Worm (Caenorhabditis elegans) whole organism, young adult: Measurements from ENCODE around the gene ntl-9.

Source experiments
- B0336.3 ChIP-seq: fragments of 200-800 bp; sonication (Bioruptor generic); IDR thresholded peaks from 2 replicates; pipeline ENCODE4 v1.3.6; 2022; ENCODE audit warnings: missing genetic modification characterization, missing compliant biosample characterization
- C06A6.2 ChIP-seq: fragments of 200-800 bp; sonication (Bioruptor generic); conservative IDR thresholded peaks from 2 replicates; pipeline ENCODE4 v1.3.6; 2022; ENCODE audit warnings: missing genetic modification characterization, missing compliant biosample characterization
- C17E4.6 ChIP-seq: fragments of 200-800 bp; sonication (Bioruptor generic); IDR thresholded peaks from 2 replicates; pipeline ENCODE4 v1.3.6; 2022; ENCODE audit warnings: missing genetic modification reagents, missing genetic modification characterization, missing compliant biosample characterization
- F57A8.1 ChIP-seq: fragments of 200-800 bp; sonication (Bioruptor generic); optimal IDR thresholded peaks from 2 replicates; lab custom pipeline; 2018; ENCODE audit warnings: mild to moderate bottlenecking, missing genetic modification characterization, moderate library complexity, missing compliant biosample characterization
- K12H6.12 ChIP-seq: fragments of 200-800 bp; sonication (Bioruptor generic); optimal IDR thresholded peaks from 2 replicates; lab custom pipeline; 2018; ENCODE audit warnings: mild to moderate bottlenecking, missing genetic modification characterization, missing compliant biosample characterization
- Y53G8AR.9 ChIP-seq: fragments of 200-800 bp; sonication (Bioruptor generic); conservative IDR thresholded peaks from 2 replicates; pipeline ENCODE4 v1.3.6; 2022; ENCODE audit warnings: missing genetic modification reagents, missing genetic modification characterization, missing compliant biosample characterization
- Y79H2A.3 ChIP-seq: fragments of 200-800 bp; sonication (Bioruptor generic); conservative IDR thresholded peaks from 2 replicates; pipeline ENCODE4 v1.3.6; 2022; ENCODE audit warnings: missing genetic modification reagents, missing genetic modification characterization, missing compliant biosample characterization
- akir-1 ChIP-seq: fragments of 200-800 bp; sonication (Bioruptor generic); optimal IDR thresholded peaks from 2 replicates; lab custom pipeline; 2018; ENCODE audit warnings: mild to moderate bottlenecking, missing genetic modification characterization, moderate library complexity, missing compliant biosample characterization
- aptf-2 ChIP-seq: fragments of 200-800 bp; sonication (Bioruptor generic); conservative IDR thresholded peaks from 2 replicates; pipeline ENCODE4 v1.3.6; 2022; ENCODE audit warnings: missing genetic modification reagents, missing genetic modification characterization, missing compliant biosample characterization
- aptf-3 ChIP-seq: fragments of 200-800 bp; sonication (Bioruptor generic); IDR thresholded peaks from 2 replicates; pipeline ENCODE4 v1.3.6; 2022; ENCODE audit warnings: missing genetic modification characterization, missing compliant biosample characterization
- atf-7 ChIP-seq: sonication (generic microtip); optimal IDR thresholded peaks from 2 replicates; lab custom pipeline; 2017; ENCODE audit warnings: mild to moderate bottlenecking, missing genetic modification characterization, missing compliant biosample characterization
- cebp-1 ChIP-seq, 2 experiments: fragments of 200-800 bp in 1 of 2; sonication (Bioruptor generic) in 1 of 2; sonication (generic microtip) in 1 of 2; IDR thresholded peaks in 1 of 2; optimal IDR thresholded peaks in 1 of 2; 2 replicates each; pipeline versions ENCODE4 v1.3.6 to Lab custom; 2017 to 2022; ENCODE audit warnings: missing compliant biosample characterization in 2 of 2, missing genetic modification characterization in 2 of 2, mild to moderate bottlenecking in 1 of 2, missing genetic modification reagents in 1 of 2, moderate library complexity in 1 of 2
- cebp-2 ChIP-seq: fragments of 200-800 bp; sonication (Bioruptor generic); IDR thresholded peaks from 2 replicates; pipeline ENCODE4 v1.3.6; 2022; ENCODE audit warnings: missing genetic modification characterization, missing compliant biosample characterization
- ceh-91 ChIP-seq: fragments of 200-800 bp; sonication (Bioruptor generic); IDR thresholded peaks from 2 replicates; pipeline ENCODE4 v1.3.6; 2022; ENCODE audit warnings: missing genetic modification reagents, missing genetic modification characterization, missing compliant biosample characterization
- chd-7 ChIP-seq: sonication (generic microtip); optimal IDR thresholded peaks from 2 replicates; lab custom pipeline; 2016; ENCODE audit warnings: mild to moderate bottlenecking, missing genetic modification characterization, moderate library complexity, missing compliant biosample characterization
- efl-1 ChIP-seq: fragments of 150-350 bp; optimal IDR thresholded peaks from 2 replicates; lab custom pipeline; 2014; ENCODE audit warnings: missing biosample characterization, missing genetic modification reagents, missing genetic modification characterization
- egl-18 ChIP-seq: fragments of 200-800 bp; sonication (Bioruptor generic); IDR thresholded peaks from 2 replicates; pipeline ENCODE4 v1.3.6; 2022; ENCODE audit warnings: missing genetic modification reagents, missing genetic modification characterization, missing compliant biosample characterization
- ekl-4 ChIP-seq: fragments of 200-800 bp; sonication (Bioruptor generic); IDR thresholded peaks from 2 replicates; pipeline ENCODE4 v1.3.6; 2022; ENCODE audit warnings: missing genetic modification reagents, missing genetic modification characterization, missing compliant biosample characterization
- fkh-3 ChIP-seq: sonication (generic microtip); optimal IDR thresholded peaks from 2 replicates; lab custom pipeline; 2016; ENCODE audit warnings: mild to moderate bottlenecking, missing genetic modification characterization, missing compliant biosample characterization
- gei-17 ChIP-seq: fragments of 200-800 bp; sonication (Bioruptor generic); optimal IDR thresholded peaks from 2 replicates; lab custom pipeline; 2018; ENCODE audit warnings: mild to moderate bottlenecking, missing genetic modification characterization, missing compliant biosample characterization
- hlh-26 ChIP-seq: fragments of 200-800 bp; sonication (Bioruptor generic); conservative IDR thresholded peaks from 2 replicates; pipeline ENCODE4 v1.3.6; 2022; ENCODE audit warnings: missing genetic modification reagents, missing genetic modification characterization, missing compliant biosample characterization
- hmg-20 ChIP-seq: fragments of 200-800 bp; sonication (Bioruptor generic); IDR thresholded peaks from 2 replicates; pipeline ENCODE4 v1.3.6; 2022; ENCODE audit warnings: missing genetic modification reagents, missing genetic modification characterization, missing compliant biosample characterization
- lag-1 ChIP-seq: fragments of 200-800 bp; sonication (Bioruptor generic); IDR thresholded peaks from 2 replicates; pipeline ENCODE4 v1.3.6; 2022; ENCODE audit warnings: missing genetic modification reagents, missing genetic modification characterization, missing compliant biosample characterization
- lin-26 ChIP-seq: fragments of 200-800 bp; sonication (Bioruptor generic); IDR thresholded peaks from 2 replicates; pipeline ENCODE4 v1.3.6; 2022; ENCODE audit warnings: missing genetic modification reagents, missing genetic modification characterization, missing compliant biosample characterization
- lin-35 ChIP-seq, 3 experiments: fragments of 150-350 bp in 2 of 3; sonication (generic microtip) in 1 of 3; optimal IDR thresholded peaks; 2 replicates each; lab custom pipeline; 2014 to 2018; ENCODE audit warnings: missing biosample characterization in 3 of 3, missing genetic modification characterization in 3 of 3, missing genetic modification reagents in 3 of 3
- lin-40 ChIP-seq: sonication (generic microtip); optimal IDR thresholded peaks from 2 replicates; lab custom pipeline; 2016; ENCODE audit warnings: missing genetic modification characterization, mild to moderate bottlenecking, missing compliant biosample characterization, missing genotype, missing genetic modification reagents
- madf-6 ChIP-seq: fragments of 200-800 bp; sonication (Bioruptor generic); IDR thresholded peaks from 2 replicates; pipeline ENCODE4 v1.3.6; 2022; ENCODE audit warnings: missing genetic modification reagents, missing genetic modification characterization, missing compliant biosample characterization
- madf-8 ChIP-seq: fragments of 200-800 bp; sonication (Bioruptor generic); conservative IDR thresholded peaks from 2 replicates; pipeline ENCODE4 v1.3.6; 2022; ENCODE audit warnings: missing genetic modification reagents, missing genetic modification characterization, missing compliant biosample characterization
- mel-28 ChIP-seq: sonication (generic microtip); optimal IDR thresholded peaks from 2 replicates; lab custom pipeline; 2016; ENCODE audit warnings: borderline replicate concordance, mild to moderate bottlenecking, missing genetic modification characterization, missing compliant biosample characterization
- nhr-120 ChIP-seq: fragments of 200-800 bp; sonication (Bioruptor generic); IDR thresholded peaks from 2 replicates; pipeline ENCODE4 v1.3.6; 2022; ENCODE audit warnings: missing genetic modification characterization, missing compliant biosample characterization
- nhr-80 ChIP-seq: sonication (generic microtip); optimal IDR thresholded peaks from 2 replicates; lab custom pipeline; 2016; ENCODE audit warnings: missing genetic modification characterization, missing compliant biosample characterization
- nhr-90 ChIP-seq: sonication (generic microtip); optimal IDR thresholded peaks from 2 replicates; lab custom pipeline; 2016; ENCODE audit warnings: missing genotype, mild to moderate bottlenecking, missing genetic modification characterization, missing compliant biosample characterization
- rec-8 ChIP-seq, 2 experiments: sonication (generic microtip); optimal IDR thresholded peaks; 2 replicates each; lab custom pipeline; 2016; ENCODE audit warnings: mild to moderate bottlenecking in 2 of 2, missing genetic modification characterization in 2 of 2, missing genetic modification reagents in 2 of 2, missing genotype in 2 of 2, missing biosample characterization in 1 of 2, missing compliant biosample characterization in 1 of 2, moderate library complexity in 1 of 2
- sea-2 ChIP-seq: fragments of 200-800 bp; sonication (Bioruptor generic); IDR thresholded peaks from 2 replicates; pipeline ENCODE4 v1.3.6; 2022; ENCODE audit warnings: missing genetic modification characterization, missing compliant biosample characterization
- snpc-1.3 ChIP-seq: sonication (generic microtip); optimal IDR thresholded peaks from 2 replicates; lab custom pipeline; 2017; ENCODE audit warnings: missing genetic modification characterization, mild to moderate bottlenecking, missing compliant biosample characterization, antibody characterized with exemption, moderate library complexity, missing genotype, missing genetic modification reagents; ENCODE audit not compliant: insufficient read depth
- tlf-1 ChIP-seq: fragments of 200-800 bp; sonication (Bioruptor generic); optimal IDR thresholded peaks from 2 replicates; lab custom pipeline; 2018; ENCODE audit warnings: mild to moderate bottlenecking, missing genetic modification characterization, missing compliant biosample characterization
- unc-130 ChIP-seq: sonication (generic microtip); optimal IDR thresholded peaks from 2 replicates; lab custom pipeline; 2016; ENCODE audit warnings: missing genetic modification reagents, missing genetic modification characterization, missing compliant biosample characterization
- unc-62 ChIP-seq: fragments of 150-350 bp; optimal IDR thresholded peaks from 2 replicates; lab custom pipeline; 2014; ENCODE audit warnings: missing biosample characterization, missing genetic modification reagents, missing genetic modification characterization
- zfh-2 ChIP-seq: fragments of 200-800 bp; sonication (Bioruptor generic); conservative IDR thresholded peaks from 2 replicates; pipeline ENCODE4 v1.3.6; 2022; ENCODE audit warnings: missing genetic modification reagents, missing genetic modification characterization, missing compliant biosample characterization
- zim-3 ChIP-seq: sonication (generic microtip); optimal IDR thresholded peaks from 2 replicates; lab custom pipeline; 2017; ENCODE audit warnings: mild to moderate bottlenecking, missing genetic modification characterization, moderate library complexity, missing compliant biosample characterization
- ztf-18 ChIP-seq: sonication (generic microtip); optimal IDR thresholded peaks from 2 replicates; lab custom pipeline; 2016; ENCODE audit warnings: missing genotype, mild to moderate bottlenecking, missing genetic modification characterization, missing compliant biosample characterization
- ztf-25 ChIP-seq: fragments of 200-800 bp; sonication (Bioruptor generic); IDR thresholded peaks from 2 replicates; pipeline ENCODE4 v1.3.6; 2022; ENCODE audit warnings: missing genetic modification reagents, missing genetic modification characterization, missing compliant biosample characterization

ntl-9 gene

DNA sequence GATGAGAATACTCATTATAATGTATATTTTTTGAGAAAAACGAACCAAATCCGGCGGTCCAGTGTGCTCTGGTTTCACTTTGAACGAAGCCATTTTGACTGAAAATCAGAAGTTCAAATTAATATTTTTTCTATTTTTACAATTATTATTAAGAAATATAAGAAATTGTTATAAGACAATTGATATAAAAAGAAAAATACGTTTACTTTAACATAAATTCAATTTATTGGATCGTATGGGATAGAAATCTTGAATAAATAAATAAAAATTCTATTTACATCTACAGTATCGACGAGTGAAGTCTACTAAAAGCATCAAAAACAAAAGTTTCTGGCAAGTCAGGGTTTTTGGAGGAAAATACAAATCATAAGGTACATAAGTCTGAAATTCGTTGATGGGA lies 15.9 kb downstream of the ntl-9 start, which contains the start of gene C27F2.4:
TSS of gene C27F2.4 (minus strand) at position 101 of the 400 bp plus-strand sequence.
- TF ChIP-seq C06A6.2: no peak
- TF ChIP-seq Y79H2A.3: no peak
- no peak for TF ChIP-seq C17E4.6
- TF ChIP-seq aptf-3: no peak
- TF ChIP-seq efl-1: no peak

DNA sequence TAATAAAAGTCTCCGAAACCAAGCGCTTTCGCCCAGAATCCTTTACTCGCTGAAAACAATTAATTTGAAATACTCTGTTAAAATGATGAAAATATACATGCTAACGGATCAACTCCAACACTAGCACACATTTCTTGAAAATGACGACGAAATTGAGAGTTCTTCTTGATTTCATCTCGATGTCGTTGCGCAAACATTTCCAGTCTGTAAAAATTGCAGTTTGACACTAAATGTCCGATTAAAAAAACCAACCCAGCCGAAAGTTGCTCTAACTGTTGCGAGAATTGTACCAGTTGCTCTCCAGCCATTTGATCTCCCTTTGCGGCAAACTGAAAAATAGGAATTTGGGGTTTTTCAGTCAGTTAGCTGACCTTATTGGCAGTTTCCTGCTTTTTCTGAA lies 17.0 kb downstream of the ntl-9 start:
- TF ChIP-seq ztf-18 (tag; lab: Kevin White, UChicago) (peak; percentile 9), ztf-25 (GFP tag; lab: Robert Waterston, UW) (no peak), nhr-80 (tag; lab: Kevin White, UChicago) (no peak), madf-6 (GFP tag; lab: Robert Waterston, UW) (peak; percentile 34; the same call in 1 of the 2 replicates), ekl-4 (GFP tag; lab: Robert Waterston, UW) (0 out of 2 replicates have a peak, but pooled peaks have one; percentile 18), cebp-1 (GFP tag; IDR thresholded peaks at IDR 0.05; lab: Robert Waterston, UW) (no peak), cebp-1 (tag; optimal IDR thresholded peaks at IDR 0.05; lab: Kevin White, UChicago) (no peak), lin-26 (GFP tag; lab: Robert Waterston, UW) (peak; percentile 38; the same call in 1 of the 2 replicates), zim-3 (tag; lab: Kevin White, UChicago) (no peak)

DNA sequence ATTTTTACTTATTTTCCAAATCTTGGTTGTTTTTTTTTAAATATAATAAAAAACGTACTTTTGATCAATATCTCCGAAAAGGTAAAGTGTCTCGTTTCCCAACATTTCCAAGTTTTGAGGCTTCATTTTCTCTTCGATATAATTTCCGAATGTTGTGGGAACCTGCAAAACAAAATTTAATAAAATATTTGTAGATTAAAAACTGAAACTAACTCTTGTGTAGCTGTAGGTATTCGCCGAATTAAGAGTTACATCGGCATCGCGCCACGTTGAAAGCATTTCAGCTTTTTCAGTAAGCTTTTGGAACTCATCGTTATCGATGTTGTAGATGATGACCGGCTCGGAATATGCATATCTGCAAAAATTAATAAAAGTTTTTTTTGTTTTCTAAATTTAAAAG lies 18.1 kb downstream of the ntl-9 start, which contains the start of gene vps-22:
TSS of gene vps-22 (minus strand) at position 101 of the 400 bp plus-strand sequence.
- TF ChIP-seq unc-130 (no peak), snpc-1.3 (no peak)

DNA sequence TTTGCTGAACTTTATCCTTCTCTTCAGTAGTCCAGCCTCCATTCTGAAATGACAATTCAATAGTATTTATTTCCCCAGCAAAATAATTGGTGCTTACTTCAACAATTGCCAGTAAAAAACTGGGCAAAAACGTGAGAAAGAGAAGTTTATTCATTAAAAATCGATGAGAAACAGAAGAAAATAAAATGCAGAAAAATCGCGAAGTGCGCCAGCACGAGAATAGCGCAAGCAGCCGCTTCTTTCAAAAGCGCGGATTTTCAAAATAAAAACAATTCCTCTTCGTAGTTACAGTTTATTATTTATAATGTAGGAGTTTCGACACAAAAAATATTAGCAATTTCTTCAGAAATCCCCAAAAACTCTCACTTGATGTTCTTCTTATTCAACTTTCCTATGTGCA lies 18.6 kb downstream of the ntl-9 start, which contains the start of gene C27F2.9:
TSS of gene C27F2.9 (minus strand) at position 159 of the 400 bp plus-strand sequence.
- peak; percentile 95 for TF ChIP-seq Y53G8AR.9
- TF ChIP-seq unc-62: no peak
- TF ChIP-seq atf-7 (tag; lab: Kevin White, UChicago): no peak
- no peak for TF ChIP-seq fkh-3 (tag; lab: Kevin White, UChicago)
- TF ChIP-seq nhr-80 (tag; lab: Kevin White, UChicago): peak; percentile 52
- TF ChIP-seq nhr-90 (tag; lab: Kevin White, UChicago): no peak
- peak; percentile 61; the same call in 1 of the 2 replicates for TF ChIP-seq ceh-91 (GFP tag; lab: Robert Waterston, UW)
- TF ChIP-seq ekl-4 (GFP tag; lab: Robert Waterston, UW): no peak
- no peak for TF ChIP-seq hlh-26 (GFP tag; lab: Robert Waterston, UW)
- TF ChIP-seq tlf-1: peak; percentile 83
- no peak for TF ChIP-seq F57A8.1 (GFP tag; lab: Kevin White, UChicago)
- peak; percentile 54 for TF ChIP-seq K12H6.12
- TF ChIP-seq mel-28 (tag; lab: Kevin White, UChicago): no peak
- no peak for TF ChIP-seq zfh-2 (GFP tag; lab: Robert Waterston, UW)
- TF ChIP-seq chd-7 (tag; lab: Kevin White, UChicago): no peak
- TF ChIP-seq sea-2 (GFP tag; lab: Robert Waterston, UW): no peak
- TF ChIP-seq nhr-120 (GFP tag; lab: Robert Waterston, UW): no peak
- peak; percentile 85 for TF ChIP-seq hmg-20 (GFP tag; lab: Robert Waterston, UW)
- no peak for TF ChIP-seq lag-1 (GFP tag; lab: Robert Waterston, UW)
- TF ChIP-seq rec-8 (tag; optimal IDR thresholded peaks at IDR 0.05; lab: Kevin White, UChicago): no peak
- no peak for TF ChIP-seq egl-18 (GFP tag; lab: Robert Waterston, UW)
- no peak for TF ChIP-seq akir-1
- no peak for TF ChIP-seq B0336.3
- no peak for TF ChIP-seq ztf-25 (GFP tag; lab: Robert Waterston, UW)
- no peak for TF ChIP-seq cebp-2 (GFP tag; lab: Robert Waterston, UW)
- TF ChIP-seq lin-40 (tag; lab: Kevin White, UChicago): peak; percentile 86
- no peak; the same call in 1 of the 2 replicates for TF ChIP-seq madf-8 (GFP tag; lab: Robert Waterston, UW)
- TF ChIP-seq gei-17 (GFP tag; lab: Kevin White, UChicago): no peak
- peak; percentile 93 for TF ChIP-seq efl-1
- no peak for TF ChIP-seq Y79H2A.3
- TF ChIP-seq lin-35 (GFP tag; optimal IDR thresholded peaks at IDR 0.05; lab: Kevin White, UChicago): peak; percentile 82 to 98 (median 87)
- peak; percentile 98 for TF ChIP-seq ztf-18 (tag; lab: Kevin White, UChicago)
- no peak for TF ChIP-seq aptf-2 (GFP tag; lab: Robert Waterston, UW)
